Fruit fly (Drosophila melanogaster) ovary, adult (tissue): ENCODE data around the gene Prosbeta4R1.

Source experiments
- CG17801 ChIP-seq: fragments of 200-800 bp; optimal IDR thresholded peaks from 2 replicates; lab custom pipeline; 2019; ENCODE audit warnings: missing biosample characterization, mild to moderate bottlenecking, missing genetic modification characterization, moderate library complexity; ENCODE audit not compliant: partially characterized antibody

Prosbeta4R1 gene

dm6 chr2L:2696337-2696736, 43.5 kb downstream of the Prosbeta4R1 start, which contains the start of gene Trf5:
TSS of gene Trf5 (minus strand) at chr2L:2696437.
- TF ChIP-seq CG17801 (GFP tag; lab: Kevin White, UChicago): no peak
